Fruit fly (Drosophila melanogaster): ENCODE data around the gene ncd.
A peak's percentile ranks its signal among the peaks of the same experiment; 100 is the strongest.

- TF ChIP-seq CG8301 (tag; optimal IDR thresholded peaks at IDR 0.05) (peak; percentile 14), D1 (tag; optimal IDR thresholded peaks at IDR 0.05) (no peak), CG10348 (GFP tag; IDR thresholded peaks at IDR 0.05) (no peak), CG13204 (GFP tag; optimal IDR thresholded peaks at IDR 0.05) (no peak), CG4496 (GFP tag; IDR thresholded peaks at IDR 0.05) (peak; percentile 29; the same call in 1 of the 3 replicates), EcR (GFP tag; optimal IDR thresholded peaks at IDR 0.05) (no peak)
Measured at dm6 chr3R:29762297-29762696, 44.6 kb downstream of the ncd start.
